ENCODE assay signal across 5 fruit fly cellular contexts in the genomic region with DNA sequence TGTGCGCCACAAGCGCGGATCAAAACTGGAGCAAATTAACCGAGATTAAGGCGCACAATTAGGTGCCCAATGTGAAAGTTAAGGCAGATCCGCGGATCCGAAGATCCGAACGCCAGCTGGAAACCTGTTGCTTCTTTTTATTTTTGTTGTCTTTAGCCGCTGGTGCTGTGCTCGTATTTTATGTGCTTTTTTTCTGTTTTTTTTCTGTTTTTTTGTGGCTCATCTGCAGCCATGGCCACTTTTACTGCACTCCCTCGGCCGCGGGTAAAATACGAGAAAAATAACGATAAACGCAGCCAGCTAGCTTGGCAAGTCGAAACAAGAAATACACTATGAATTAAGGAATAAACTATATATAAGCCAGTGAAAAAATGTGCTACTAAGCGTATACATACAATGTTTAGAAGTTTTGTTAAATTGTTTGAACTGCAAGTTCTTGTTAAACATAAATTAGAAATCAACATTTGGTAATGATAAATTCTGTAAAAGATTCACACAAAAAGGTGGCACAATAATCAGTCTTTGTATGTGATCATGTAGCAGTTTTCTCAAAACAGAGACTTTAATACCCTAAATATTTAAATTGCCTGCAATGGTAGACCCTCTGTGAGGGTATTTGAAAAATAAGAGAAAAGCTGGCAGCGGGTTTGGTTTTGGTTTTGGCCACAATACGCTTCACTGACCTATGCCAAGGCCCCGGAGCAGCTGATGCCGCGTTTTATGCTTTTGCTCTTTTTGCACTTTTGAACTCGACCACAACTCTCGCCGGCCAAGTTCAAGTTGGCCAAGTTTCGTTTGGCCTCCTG.
TF ChIP-seq lines count a peak whose summit lies in the region.

No protein-coding gene starts in this region.

- no peak for TF ChIP-seq CTCF in whole organism, embryonic (GFP tag; optimal IDR thresholded peaks at IDR 0.05; lab: Kevin White, UChicago)

TF ChIP-seq in whole organism, adult, 20 proteins besides CTCF, POLR2A, EP300 and RAD21:
- peak; percentile 44 for TF ChIP-seq tj (GFP tag; optimal IDR thresholded peaks at IDR 0.05; lab: Kevin White, UChicago)
- TF ChIP-seq CG14711 (tag; optimal IDR thresholded peaks at IDR 0.05; lab: Kevin White, UChicago) = no peak
TF ChIP-seq in whole organism, adult: peak in this region for 1.

TF ChIP-seq in whole organism, embryonic, 481 proteins besides CTCF, POLR2A, EP300 and RAD21 (continues in another document):
- no peak for TF ChIP-seq cas (GFP tag; IDR thresholded peaks at IDR 0.05; lab: Robert Waterston, UW)
- TF ChIP-seq Dp (GFP tag; optimal IDR thresholded peaks at IDR 0.05; lab: Kevin White, UChicago) = no peak
- no peak for TF ChIP-seq slp2 (GFP tag; optimal IDR thresholded peaks at IDR 0.05; lab: Kevin White, UChicago)
- no peak for TF ChIP-seq cato (GFP tag; optimal IDR thresholded peaks at IDR 0.05; lab: Kevin White, UChicago; ENCODE audit: borderline replicate concordance)
- TF ChIP-seq Ptx1 (GFP tag; IDR thresholded peaks at IDR 0.05; lab: Robert Waterston, UW) = no peak
- no peak for TF ChIP-seq eve (GFP tag; optimal IDR thresholded peaks at IDR 0.05; lab: Kevin White, UChicago)
- TF ChIP-seq Eip74EF (GFP tag; optimal IDR thresholded peaks at IDR 0.05; lab: Kevin White, UChicago) = peak in 1 of 2 experiments; percentile 14
- TF ChIP-seq CG16813 (GFP tag; IDR thresholded peaks at IDR 0.05; lab: Robert Waterston, UW; ENCODE audit: partially characterized antibody) = no peak
- no peak for TF ChIP-seq scrt (GFP tag; optimal IDR thresholded peaks at IDR 0.05; lab: Kevin White, UChicago)
- TF ChIP-seq tap (tag; optimal IDR thresholded peaks at IDR 0.05; lab: Kevin White, UChicago) = no peak
- TF ChIP-seq CG15479 (GFP tag; optimal IDR thresholded peaks at IDR 0.05; lab: Kevin White, UChicago) = no peak
- TF ChIP-seq Dek (tag; optimal IDR thresholded peaks at IDR 0.05; lab: Kevin White, UChicago) = no peak
- TF ChIP-seq jing (GFP tag; optimal IDR thresholded peaks at IDR 0.05; lab: Kevin White, UChicago) = no peak
- no peak for TF ChIP-seq CG3163 (GFP tag; optimal IDR thresholded peaks at IDR 0.05; lab: Kevin White, UChicago)
- TF ChIP-seq hbn (GFP tag; IDR thresholded peaks at IDR 0.05; lab: Robert Waterston, UW; ENCODE audit: partially characterized antibody) = no peak
- TF ChIP-seq HHEX (GFP tag; optimal IDR thresholded peaks at IDR 0.05; lab: Kevin White, UChicago) = no peak
- TF ChIP-seq CG4282 (GFP tag; optimal IDR thresholded peaks at IDR 0.05; lab: Kevin White, UChicago) = no peak
- no peak for TF ChIP-seq CG1792 (GFP tag; optimal IDR thresholded peaks at IDR 0.05; lab: Kevin White, UChicago)
- no peak for TF ChIP-seq Sry-δ (GFP tag; optimal IDR thresholded peaks at IDR 0.05; lab: Kevin White, UChicago)

TF ChIP-seq in whole organism, prepupa, 60 proteins besides CTCF, POLR2A, EP300 and RAD21 (continues in another document):
- TF ChIP-seq CG10669 (GFP tag; optimal IDR thresholded peaks at IDR 0.05; lab: Kevin White, UChicago) (peak; percentile 35), CG9139 (GFP tag; optimal IDR thresholded peaks at IDR 0.05; lab: Kevin White, UChicago) (peak; percentile 74), CG6163 (GFP tag; IDR thresholded peaks at IDR 0.05; lab: Robert Waterston, UW) (peak; percentile 65; the same call in 2 of the 3 replicates), CG16779 (tag; optimal IDR thresholded peaks at IDR 0.05; lab: Kevin White, UChicago) (peak; percentile 31), topi (GFP tag; optimal IDR thresholded peaks at IDR 0.05; lab: Kevin White, UChicago) (peak; percentile 21), CG32006 (GFP tag; optimal IDR thresholded peaks at IDR 0.05; lab: Kevin White, UChicago) (peak; percentile 57), dsx (GFP tag; optimal IDR thresholded peaks at IDR 0.05; lab: Kevin White, UChicago; ENCODE audit: poor library complexity, severe bottlenecking) (peak; percentile 43), ss (GFP tag; optimal IDR thresholded peaks at IDR 0.05; lab: Kevin White, UChicago) (peak; percentile 88 to 90), salr (GFP tag; optimal IDR thresholded peaks at IDR 0.05; lab: Kevin White, UChicago) (peak in 1 of 2 experiments; percentile 15), CG3032 (tag; optimal IDR thresholded peaks at IDR 0.05; lab: Kevin White, UChicago) (peak; percentile 33), CG6276 (GFP tag; optimal IDR thresholded peaks at IDR 0.05; lab: Kevin White, UChicago) (peak; percentile 14), CG34406 (GFP tag; optimal IDR thresholded peaks at IDR 0.05; lab: Kevin White, UChicago) (peak; percentile 13), net (GFP tag; optimal IDR thresholded peaks at IDR 0.05; lab: Kevin White, UChicago) (peak; percentile 34), Met (GFP tag; optimal IDR thresholded peaks at IDR 0.05; lab: Kevin White, UChicago) (peak; percentile 24), CG6854 (GFP tag; optimal IDR thresholded peaks at IDR 0.05; lab: Kevin White, UChicago) (peak; percentile 25), Eip75B (GFP tag; optimal IDR thresholded peaks at IDR 0.05; lab: Kevin White, UChicago) (no peak), Sox14 (GFP tag; optimal IDR thresholded peaks at IDR 0.05; lab: Kevin White, UChicago) (no peak), lz (GFP tag; optimal IDR thresholded peaks at IDR 0.05; lab: Kevin White, UChicago) (peak; percentile 7), Blimp-1 (GFP tag; optimal IDR thresholded peaks at IDR 0.05; lab: Kevin White, UChicago) (peak; percentile 6)

TF ChIP-seq in whole organism, pupa, 21 proteins besides CTCF, POLR2A, EP300 and RAD21:
- TF ChIP-seq Pif1B (GFP tag; optimal IDR thresholded peaks at IDR 0.05; lab: Kevin White, UChicago) (peak; percentile 45), CG14655 (GFP tag; optimal IDR thresholded peaks at IDR 0.05; lab: Kevin White, UChicago) (peak; percentile 50), CG32121 (GFP tag; IDR thresholded peaks at IDR 0.05; lab: Robert Waterston, UW) (no peak), CG10348 (GFP tag; IDR thresholded peaks at IDR 0.05; lab: Robert Waterston, UW) (no peak), CG15710 (tag; optimal IDR thresholded peaks at IDR 0.05; lab: Kevin White, UChicago) (peak; percentile 32), CG4496 (GFP tag; IDR thresholded peaks at IDR 0.05; lab: Robert Waterston, UW) (no peak), CG17806 (tag; optimal IDR thresholded peaks at IDR 0.05; lab: Kevin White, UChicago) (peak; percentile 11), rn (GFP tag; IDR thresholded peaks at IDR 0.05; lab: Robert Waterston, UW) (no peak), CG9948 (tag; optimal IDR thresholded peaks at IDR 0.05; lab: Kevin White, UChicago) (no peak), CG12605 (GFP tag; IDR thresholded peaks at IDR 0.05; lab: Robert Waterston, UW) (peak; percentile 59; the same call in 1 of the 2 replicates), D1 (tag; optimal IDR thresholded peaks at IDR 0.05; lab: Kevin White, UChicago) (no peak), Ets98B (GFP tag; IDR thresholded peaks at IDR 0.05; lab: Robert Waterston, UW) (no peak), Snoo (tag; optimal IDR thresholded peaks at IDR 0.05; lab: Kevin White, UChicago) (peak; percentile 40), CG8159 (tag; optimal IDR thresholded peaks at IDR 0.05; lab: Kevin White, UChicago) (peak; percentile 32), CG34367 (tag; optimal IDR thresholded peaks at IDR 0.05; lab: Kevin White, UChicago) (peak; percentile 51), CG8301 (tag; optimal IDR thresholded peaks at IDR 0.05; lab: Kevin White, UChicago) (peak; percentile 10), EcR (GFP tag; optimal IDR thresholded peaks at IDR 0.05; lab: Kevin White, UChicago) (peak; percentile 19), gl (tag; optimal IDR thresholded peaks at IDR 0.05; lab: Kevin White, UChicago) (peak; percentile 79), CG13204 (GFP tag; optimal IDR thresholded peaks at IDR 0.05; lab: Kevin White, UChicago) (peak; percentile 66), fd96Ca (GFP tag; IDR thresholded peaks at IDR 0.05; lab: Robert Waterston, UW) (no peak), Pif1A (GFP tag; optimal IDR thresholded peaks at IDR 0.05; lab: Kevin White, UChicago) (peak; percentile 46)

TF ChIP-seq in whole organism, wandering third instar larva, 38 proteins besides CTCF, POLR2A, EP300 and RAD21:
- TF ChIP-seq woc (GFP tag; optimal IDR thresholded peaks at IDR 0.05; lab: Kevin White, UChicago) = peak; percentile 22
- no peak for TF ChIP-seq sv (GFP tag; optimal IDR thresholded peaks at IDR 0.05; lab: Kevin White, UChicago)
TF ChIP-seq in whole organism, wandering third instar larva: peak in this region for 1.
